Worm (Caenorhabditis elegans) whole organism, L4 larva: Measurements from ENCODE around the gene F21G4.1.

Experiments
- ZK546.5 ChIP-seq, 2 experiments: sonication (generic microtip); optimal IDR thresholded peaks; 2 replicates each; lab custom pipeline; 2017; ENCODE audit warnings: missing biosample characterization in 2 of 2, missing genetic modification characterization in 2 of 2
- ceh-20 ChIP-seq: fragments of 200-800 bp; sonication (Bioruptor generic); IDR thresholded peaks from 2 replicates; pipeline ENCODE4 v1.3.6; 2022; ENCODE audit warnings: missing genetic modification reagents, missing genetic modification characterization, missing compliant biosample characterization
- ceh-82 ChIP-seq: sonication (generic microtip); optimal IDR thresholded peaks from 2 replicates; lab custom pipeline; 2017; ENCODE audit warnings: missing biosample characterization, missing genetic modification characterization
- lin-13 ChIP-seq: fragments of 150-350 bp; optimal IDR thresholded peaks from 2 replicates; lab custom pipeline; 2014; ENCODE audit warnings: missing biosample characterization, missing genetic modification reagents, missing genetic modification characterization
- lin-39 ChIP-seq: fragments of 150-350 bp; optimal IDR thresholded peaks from 2 replicates; lab custom pipeline; 2014; ENCODE audit warnings: missing biosample characterization, missing genetic modification reagents, missing genetic modification characterization
- lsy-2 ChIP-seq, 2 experiments: fragments of 150-350 bp in 1 of 2; sonication (generic microtip) in 1 of 2; optimal IDR thresholded peaks; 2 replicates each; lab custom pipeline; 2014 to 2017; ENCODE audit warnings: missing biosample characterization in 2 of 2, missing genetic modification characterization in 2 of 2
- mes-2 ChIP-seq: sonication (generic microtip); optimal IDR thresholded peaks from 2 replicates; lab custom pipeline; 2016; ENCODE audit warnings: missing genotype, mild to moderate bottlenecking, missing genetic modification characterization, missing compliant biosample characterization; ENCODE audit not compliant: poor library complexity, severe bottlenecking
- nhr-28 ChIP-seq: fragments of 150-350 bp; optimal IDR thresholded peaks from 2 replicates; lab custom pipeline; 2014; ENCODE audit warnings: missing biosample characterization, missing genetic modification characterization
- saeg-2 ChIP-seq: fragments of 200-800 bp; sonication (Bioruptor generic); IDR thresholded peaks from 2 replicates; pipeline ENCODE4 v1.3.6; 2022; ENCODE audit warnings: missing genetic modification reagents, missing genetic modification characterization, missing compliant biosample characterization
- snpc-4 ChIP-seq: fragments of 150-350 bp; optimal IDR thresholded peaks from 2 replicates; lab custom pipeline; 2014; ENCODE audit warnings: missing biosample characterization, missing genetic modification characterization
- zfp-3 ChIP-seq: fragments of 200-800 bp; sonication (Bioruptor generic); conservative IDR thresholded peaks from 2 replicates; pipeline ENCODE4 v1.3.6; 2022; ENCODE audit warnings: missing genetic modification reagents, missing genetic modification characterization, missing compliant biosample characterization
- ztf-7 ChIP-seq: fragments of 150-350 bp; optimal IDR thresholded peaks from 2 replicates; lab custom pipeline; 2014; ENCODE audit warnings: missing biosample characterization, missing genetic modification characterization

ce11 chrX:9851745-9852330 is 40.3 kb downstream of the F21G4.1 start, which contains the start of gene lec-7:
- TF ChIP-seq lin-13 (GFP tag; lab: Kevin White, UChicago), result no peak
- TF ChIP-seq lin-39 (tag; lab: Kevin White, UChicago), result no peak
- TF ChIP-seq nhr-28 (tag; lab: Kevin White, UChicago), result peak; percentile 25
- TF ChIP-seq snpc-4 (tag; lab: Kevin White, UChicago), result no peak
- no peak for TF ChIP-seq zfp-3 (GFP tag; lab: Robert Waterston, UW)
- no peak for TF ChIP-seq saeg-2 (GFP tag; lab: Robert Waterston, UW)
- TF ChIP-seq ceh-20 (GFP tag; lab: Robert Waterston, UW), result no peak
- TF ChIP-seq ztf-7, result no peak
- no peak for TF ChIP-seq ceh-82
- TF ChIP-seq lsy-2 (tag; optimal IDR thresholded peaks at IDR 0.05; lab: Kevin White, UChicago), result no peak
- no peak for TF ChIP-seq ZK546.5 (tag; optimal IDR thresholded peaks at IDR 0.05; lab: Kevin White, UChicago)
- no peak for TF ChIP-seq mes-2 (tag; lab: Kevin White, UChicago)
